Fruit fly (Drosophila melanogaster) Kc167 (cell line): Measurements from ENCODE around the gene CG44001.

Experiments
- Myc ChIP-seq: fragments of >200 bp; optimal IDR thresholded peaks from 2 replicates; lab custom pipeline; 2017; ENCODE audit warnings: missing external identifiers
- insv ChIP-seq: fragments of >200 bp; optimal IDR thresholded peaks from 3 replicates; lab custom pipeline; 2018; ENCODE audit warnings: missing external identifiers
- psq ChIP-seq: fragments of >200 bp; optimal IDR thresholded peaks from 2 replicates; lab custom pipeline; 2017; ENCODE audit warnings: missing external identifiers
- ttk ChIP-seq: sonication (Bioruptor generic); optimal IDR thresholded peaks from 2 replicates; lab custom pipeline; 2017; ENCODE audit warnings: missing external identifiers

- TF ChIP-seq psq (lab: Kevin White, UChicago) (no peak), ttk (lab: Kevin White, UChicago) (no peak), insv (lab: Kevin White, UChicago) (no peak), Myc (no peak)
Observed at dm6 chr2L:5005464-5005764, 37.7 kb upstream of the CG44001 start.
